Worm (Caenorhabditis elegans): Measurements from ENCODE around the gene aakg-2.

- TF ChIP-seq snpc-4 (tag; optimal IDR thresholded peaks at IDR 0.05) (no peak), sptf-1 (tag; optimal IDR thresholded peaks at IDR 0.05) (no peak), nhr-237 (tag; optimal IDR thresholded peaks at IDR 0.05) (no peak), mep-1 (tag; optimal IDR thresholded peaks at IDR 0.05) (no peak)
Observed at ce11 chrX:16865675-16866074, 3.2 kb downstream of the aakg-2 start.
